Worm (Caenorhabditis elegans) whole organism, young adult: Measurements from ENCODE around the gene ZK742.4.

Experiments
- B0035.1 ChIP-seq: sonication (generic microtip); optimal IDR thresholded peaks from 2 replicates; lab custom pipeline; 2016; ENCODE audit warnings: missing genetic modification characterization, mild to moderate bottlenecking, missing compliant biosample characterization, missing genotype, missing genetic modification reagents
- B0261.1 ChIP-seq: sonication (generic microtip); optimal IDR thresholded peaks from 2 replicates; lab custom pipeline; 2016; ENCODE audit warnings: mild to moderate bottlenecking, missing genetic modification characterization, moderate library complexity, missing compliant biosample characterization
- B0336.3 ChIP-seq: fragments of 200-800 bp; sonication (Bioruptor generic); IDR thresholded peaks from 2 replicates; pipeline ENCODE4 v1.3.6; 2022; ENCODE audit warnings: missing genetic modification characterization, missing compliant biosample characterization
- C06A6.2 ChIP-seq: fragments of 200-800 bp; sonication (Bioruptor generic); conservative IDR thresholded peaks from 2 replicates; pipeline ENCODE4 v1.3.6; 2022; ENCODE audit warnings: missing genetic modification characterization, missing compliant biosample characterization
- D2030.7 ChIP-seq: fragments of 200-800 bp; sonication (Bioruptor generic); IDR thresholded peaks from 2 replicates; pipeline ENCODE4 v1.3.6; 2022; ENCODE audit warnings: missing genetic modification reagents, missing genetic modification characterization, missing compliant biosample characterization
- F10E7.11 ChIP-seq: sonication (generic microtip); optimal IDR thresholded peaks from 2 replicates; lab custom pipeline; 2017; ENCODE audit warnings: mild to moderate bottlenecking, missing genetic modification characterization, moderate library complexity, missing compliant biosample characterization
- F49E8.2 ChIP-seq: sonication (generic microtip); optimal IDR thresholded peaks from 3 replicates; lab custom pipeline; 2017; ENCODE audit warnings: missing genetic modification characterization, mild to moderate bottlenecking, missing compliant biosample characterization, antibody characterized with exemption, moderate library complexity; ENCODE audit not compliant: insufficient read depth
- F55B11.4 ChIP-seq: sonication (generic microtip); optimal IDR thresholded peaks from 2 replicates; lab custom pipeline; 2016; ENCODE audit warnings: missing compliant biosample characterization, missing genetic modification characterization, borderline replicate concordance; ENCODE audit not compliant: insufficient read depth
- K12H6.12 ChIP-seq: fragments of 200-800 bp; sonication (Bioruptor generic); optimal IDR thresholded peaks from 2 replicates; lab custom pipeline; 2018; ENCODE audit warnings: mild to moderate bottlenecking, missing genetic modification characterization, missing compliant biosample characterization
- Y53G8AR.9 ChIP-seq: fragments of 200-800 bp; sonication (Bioruptor generic); conservative IDR thresholded peaks from 2 replicates; pipeline ENCODE4 v1.3.6; 2022; ENCODE audit warnings: missing genetic modification reagents, missing genetic modification characterization, missing compliant biosample characterization
- Y67H2A.10 ChIP-seq: fragments of 200-800 bp; sonication (Bioruptor generic); conservative IDR thresholded peaks from 2 replicates; pipeline ENCODE4 v1.3.6; 2022; ENCODE audit warnings: missing genetic modification reagents, missing genetic modification characterization, missing compliant biosample characterization
- Y95B8A.8 ChIP-seq: fragments of 200-800 bp; sonication (Bioruptor generic); IDR thresholded peaks from 2 replicates; pipeline ENCODE4 v1.3.6; 2022; ENCODE audit warnings: missing genetic modification reagents, missing genetic modification characterization, missing compliant biosample characterization
- ama-1 ChIP-seq, 3 experiments: fragments of 150-350 bp in 1 of 3; sonication (generic microtip) in 2 of 3; optimal IDR thresholded peaks; 2 replicates each; lab custom pipeline; 2014 to 2018; ENCODE audit warnings: missing biosample characterization in 2 of 3, missing genetic modification characterization in 2 of 3, missing genetic modification reagents in 2 of 3
- atf-7 ChIP-seq: sonication (generic microtip); optimal IDR thresholded peaks from 2 replicates; lab custom pipeline; 2017; ENCODE audit warnings: mild to moderate bottlenecking, missing genetic modification characterization, missing compliant biosample characterization
- attf-6 ChIP-seq: fragments of 200-800 bp; sonication (Bioruptor generic); IDR thresholded peaks from 2 replicates; pipeline ENCODE4 v1.3.6; 2022; ENCODE audit warnings: missing genetic modification reagents, missing genetic modification characterization, missing compliant biosample characterization
- bed-2 ChIP-seq: fragments of 200-800 bp; sonication (Bioruptor generic); IDR thresholded peaks from 2 replicates; pipeline ENCODE4 v1.3.6; 2022; ENCODE audit warnings: missing genetic modification reagents, missing genetic modification characterization, missing compliant biosample characterization
- cebp-1 ChIP-seq, 2 experiments: fragments of 200-800 bp in 1 of 2; sonication (Bioruptor generic) in 1 of 2; sonication (generic microtip) in 1 of 2; IDR thresholded peaks in 1 of 2; optimal IDR thresholded peaks in 1 of 2; 2 replicates each; pipeline versions ENCODE4 v1.3.6 to Lab custom; 2017 to 2022; ENCODE audit warnings: missing compliant biosample characterization in 2 of 2, missing genetic modification characterization in 2 of 2, mild to moderate bottlenecking in 1 of 2, missing genetic modification reagents in 1 of 2, moderate library complexity in 1 of 2
- ceh-100 ChIP-seq: fragments of 200-800 bp; sonication (Bioruptor generic); IDR thresholded peaks from 2 replicates; pipeline ENCODE4 v1.3.6; 2022; ENCODE audit warnings: missing genetic modification reagents, missing genetic modification characterization, missing compliant biosample characterization
- ceh-40 ChIP-seq: fragments of 200-800 bp; sonication (Bioruptor generic); IDR thresholded peaks from 2 replicates; pipeline ENCODE4 v1.3.6; 2022; ENCODE audit warnings: missing genetic modification characterization, missing compliant biosample characterization
- ceh-91 ChIP-seq: fragments of 200-800 bp; sonication (Bioruptor generic); IDR thresholded peaks from 2 replicates; pipeline ENCODE4 v1.3.6; 2022; ENCODE audit warnings: missing genetic modification reagents, missing genetic modification characterization, missing compliant biosample characterization
- dpff-1 ChIP-seq: sonication (generic microtip); optimal IDR thresholded peaks from 2 replicates; lab custom pipeline; 2017; ENCODE audit warnings: mild to moderate bottlenecking, missing genetic modification characterization, missing compliant biosample characterization
- dpl-1 ChIP-seq: fragments of 150-350 bp; optimal IDR thresholded peaks from 2 replicates; lab custom pipeline; 2014; ENCODE audit warnings: missing biosample characterization, missing genetic modification reagents, missing genetic modification characterization
- ekl-4 ChIP-seq: fragments of 200-800 bp; sonication (Bioruptor generic); IDR thresholded peaks from 2 replicates; pipeline ENCODE4 v1.3.6; 2022; ENCODE audit warnings: missing genetic modification reagents, missing genetic modification characterization, missing compliant biosample characterization
- ets-4 ChIP-seq: fragments of 200-800 bp; sonication (Bioruptor generic); optimal IDR thresholded peaks from 2 replicates; lab custom pipeline; 2018; ENCODE audit warnings: mild to moderate bottlenecking, missing genetic modification characterization, missing compliant biosample characterization
- fkh-3 ChIP-seq: sonication (generic microtip); optimal IDR thresholded peaks from 2 replicates; lab custom pipeline; 2016; ENCODE audit warnings: mild to moderate bottlenecking, missing genetic modification characterization, missing compliant biosample characterization
- gei-17 ChIP-seq: fragments of 200-800 bp; sonication (Bioruptor generic); optimal IDR thresholded peaks from 2 replicates; lab custom pipeline; 2018; ENCODE audit warnings: mild to moderate bottlenecking, missing genetic modification characterization, missing compliant biosample characterization
- hmg-1.2 ChIP-seq: fragments of 200-800 bp; sonication (Bioruptor generic); IDR thresholded peaks from 2 replicates; pipeline ENCODE4 v1.3.6; 2022; ENCODE audit warnings: missing genetic modification reagents, missing genetic modification characterization, missing compliant biosample characterization
- hrde-1 ChIP-seq: sonication (generic microtip); optimal IDR thresholded peaks from 2 replicates; lab custom pipeline; 2016; ENCODE audit warnings: missing genetic modification characterization, mild to moderate bottlenecking, missing compliant biosample characterization, moderate library complexity, missing genotype, missing genetic modification reagents, borderline replicate concordance
- hsf-1 ChIP-seq: fragments of 200-800 bp; sonication (Bioruptor generic); IDR thresholded peaks from 2 replicates; pipeline ENCODE4 v1.3.6; 2022; ENCODE audit warnings: missing genetic modification reagents, missing genetic modification characterization, missing compliant biosample characterization
- lag-1 ChIP-seq: fragments of 200-800 bp; sonication (Bioruptor generic); IDR thresholded peaks from 2 replicates; pipeline ENCODE4 v1.3.6; 2022; ENCODE audit warnings: missing genetic modification reagents, missing genetic modification characterization, missing compliant biosample characterization
- let-607 ChIP-seq, 2 experiments: fragments of 200-800 bp in 1 of 2; sonication (Bioruptor generic) in 1 of 2; sonication (generic microtip) in 1 of 2; optimal IDR thresholded peaks; 2 replicates each; lab custom pipeline; 2016 to 2018; ENCODE audit warnings: mild to moderate bottlenecking in 2 of 2, missing compliant biosample characterization in 2 of 2, missing genetic modification characterization in 2 of 2, moderate library complexity in 2 of 2, missing genotype in 1 of 2
- lin-40 ChIP-seq: sonication (generic microtip); optimal IDR thresholded peaks from 2 replicates; lab custom pipeline; 2016; ENCODE audit warnings: missing genetic modification characterization, mild to moderate bottlenecking, missing compliant biosample characterization, missing genotype, missing genetic modification reagents
- lin-54 ChIP-seq: fragments of 200-800 bp; sonication (Bioruptor generic); optimal IDR thresholded peaks from 2 replicates; lab custom pipeline; 2018; ENCODE audit warnings: mild to moderate bottlenecking, missing genetic modification characterization, missing compliant biosample characterization
- lsl-1 ChIP-seq: fragments of 200-800 bp; sonication (Bioruptor generic); optimal IDR thresholded peaks from 2 replicates; lab custom pipeline; 2018; ENCODE audit warnings: mild to moderate bottlenecking, missing genetic modification characterization, moderate library complexity, missing compliant biosample characterization
- mcd-1 ChIP-seq: fragments of 200-800 bp; sonication (Bioruptor generic); IDR thresholded peaks from 2 replicates; pipeline ENCODE4 v1.3.6; 2022; ENCODE audit warnings: missing genetic modification reagents, missing genetic modification characterization, missing compliant biosample characterization
- mes-4 ChIP-seq: sonication (generic microtip); optimal IDR thresholded peaks from 2 replicates; lab custom pipeline; 2016; ENCODE audit warnings: missing genotype, missing genetic modification characterization, missing compliant biosample characterization
- nfyb-1 ChIP-seq: fragments of 200-800 bp; sonication (Bioruptor generic); IDR thresholded peaks from 2 replicates; pipeline ENCODE4 v1.3.6; 2022; ENCODE audit warnings: missing genetic modification reagents, missing genetic modification characterization, missing compliant biosample characterization
- nhr-120 ChIP-seq: fragments of 200-800 bp; sonication (Bioruptor generic); IDR thresholded peaks from 2 replicates; pipeline ENCODE4 v1.3.6; 2022; ENCODE audit warnings: missing genetic modification characterization, missing compliant biosample characterization
- nhr-179 ChIP-seq: sonication (generic microtip); optimal IDR thresholded peaks from 2 replicates; lab custom pipeline; 2016; ENCODE audit warnings: mild to moderate bottlenecking, missing genetic modification characterization, missing compliant biosample characterization
- repo-1 ChIP-seq: sonication (generic microtip); optimal IDR thresholded peaks from 2 replicates; lab custom pipeline; 2017; ENCODE audit warnings: mild to moderate bottlenecking, missing genetic modification characterization, missing compliant biosample characterization
- sea-2 ChIP-seq: fragments of 200-800 bp; sonication (Bioruptor generic); IDR thresholded peaks from 2 replicates; pipeline ENCODE4 v1.3.6; 2022; ENCODE audit warnings: missing genetic modification characterization, missing compliant biosample characterization
- snpc-1.3 ChIP-seq: sonication (generic microtip); optimal IDR thresholded peaks from 2 replicates; lab custom pipeline; 2017; ENCODE audit warnings: missing genetic modification characterization, mild to moderate bottlenecking, missing compliant biosample characterization, antibody characterized with exemption, moderate library complexity, missing genotype, missing genetic modification reagents; ENCODE audit not compliant: insufficient read depth
- tbx-9 ChIP-seq: sonication (generic microtip); optimal IDR thresholded peaks from 2 replicates; lab custom pipeline; 2016; ENCODE audit warnings: borderline replicate concordance, missing genetic modification characterization, inconsistent platforms, missing compliant biosample characterization
- unc-62 ChIP-seq: fragments of 150-350 bp; optimal IDR thresholded peaks from 2 replicates; lab custom pipeline; 2014; ENCODE audit warnings: missing biosample characterization, missing genetic modification reagents, missing genetic modification characterization
- xnd-1 ChIP-seq: sonication (generic microtip); optimal IDR thresholded peaks from 2 replicates; lab custom pipeline; 2016; ENCODE audit warnings: missing genotype, missing genetic modification reagents, missing genetic modification characterization, missing compliant biosample characterization
- ztf-26 ChIP-seq: sonication (generic microtip); optimal IDR thresholded peaks from 2 replicates; lab custom pipeline; 2017; ENCODE audit warnings: missing genetic modification characterization, missing compliant biosample characterization
- ztf-3 ChIP-seq: fragments of 200-800 bp; sonication (Bioruptor generic); optimal IDR thresholded peaks from 2 replicates; lab custom pipeline; 2018; ENCODE audit warnings: mild to moderate bottlenecking, missing genetic modification characterization, missing compliant biosample characterization
- ztf-6 ChIP-seq: fragments of 200-800 bp; sonication (Bioruptor generic); IDR thresholded peaks from 2 replicates; pipeline ENCODE4 v1.3.6; 2022; ENCODE audit warnings: missing genetic modification reagents, missing genetic modification characterization, missing compliant biosample characterization

ZK742.4 gene

ce11 chrV:7853900-7854299 lies 42.3 kb upstream of the ZK742.4 start (continued):
- TF ChIP-seq let-607 (tag; optimal IDR thresholded peaks at IDR 0.05; lab: Kevin White, UChicago) (no peak), F49E8.2 (tag; lab: Kevin White, UChicago) (no peak), attf-6 (GFP tag; lab: Robert Waterston, UW) (no peak), repo-1 (tag; lab: Kevin White, UChicago) (no peak), Y67H2A.10 (GFP tag; lab: Robert Waterston, UW) (no peak), lsl-1 (peak; percentile 84), cebp-1 (GFP tag; IDR thresholded peaks at IDR 0.05; lab: Robert Waterston, UW) (no peak), cebp-1 (tag; optimal IDR thresholded peaks at IDR 0.05; lab: Kevin White, UChicago) (no peak), B0035.1 (tag; lab: Kevin White, UChicago) (no peak), D2030.7 (GFP tag; lab: Robert Waterston, UW) (peak; percentile 45; the same call in 1 of the 2 replicates), ama-1 (optimal IDR thresholded peaks at IDR 0.05; lab: Kevin White, UChicago) (no peak), ama-1 (GFP tag; optimal IDR thresholded peaks at IDR 0.05; lab: Kevin White, UChicago) (no peak), gei-17 (no peak), ztf-6 (GFP tag; lab: Robert Waterston, UW) (no peak), nhr-179 (tag; lab: Kevin White, UChicago) (no peak), sea-2 (GFP tag; lab: Robert Waterston, UW) (no peak), F55B11.4 (tag; lab: Kevin White, UChicago) (no peak), mes-4 (tag; lab: Kevin White, UChicago) (no peak), K12H6.12 (tag; lab: Kevin White, UChicago) (no peak), C06A6.2 (GFP tag; lab: Robert Waterston, UW) (no peak), ceh-91 (peak; percentile 38; the same call in 1 of the 2 replicates), mcd-1 (GFP tag; lab: Robert Waterston, UW) (no peak), lin-40 (tag; lab: Kevin White, UChicago) (no peak), xnd-1 (tag; lab: Kevin White, UChicago) (peak; percentile 75), lag-1 (GFP tag; lab: Robert Waterston, UW) (no peak), unc-62 (GFP tag; lab: Kevin White, UChicago) (no peak), ceh-100 (GFP tag; lab: Robert Waterston, UW) (no peak), hmg-1.2 (peak; percentile 43; the same call in 1 of the 2 replicates), tbx-9 (tag; lab: Kevin White, UChicago) (no peak), bed-2 (no peak), ztf-3 (no peak), ekl-4 (GFP tag; lab: Robert Waterston, UW) (no peak), hsf-1 (GFP tag; lab: Robert Waterston, UW) (peak; percentile 64), F10E7.11 (tag; lab: Kevin White, UChicago) (no peak), ceh-40 (GFP tag; lab: Robert Waterston, UW) (no peak), fkh-3 (tag; lab: Kevin White, UChicago) (no peak), ztf-26 (tag; lab: Kevin White, UChicago) (no peak), B0261.1 (tag; lab: Kevin White, UChicago) (no peak), ets-4 (GFP tag; lab: Kevin White, UChicago) (no peak), Y95B8A.8 (GFP tag; lab: Robert Waterston, UW) (no peak), nfyb-1 (GFP tag; lab: Robert Waterston, UW) (no peak), dpl-1 (GFP tag; lab: Kevin White, UChicago) (peak; percentile 47), Y53G8AR.9 (GFP tag; lab: Robert Waterston, UW) (no peak), dpff-1 (tag; lab: Kevin White, UChicago) (no peak), nhr-120 (no peak), snpc-1.3 (peak; percentile 14), B0336.3 (GFP tag; lab: Robert Waterston, UW) (no peak), hrde-1 (tag; lab: Kevin White, UChicago) (no peak), lin-54 (no peak), atf-7 (tag; lab: Kevin White, UChicago) (no peak)
